Worm (Caenorhabditis elegans) whole organism, L4 larva: ENCODE data around the gene F40A3.7.

ENCODE experiments used
- lin-15B ChIP-seq: fragments of 150-350 bp; sonication (generic microtip); optimal IDR thresholded peaks from 3 replicates; lab custom pipeline; 2014; ENCODE audit warnings: missing biosample characterization, missing genetic modification characterization
- unc-62 ChIP-seq, 3 experiments: fragments of 150-350 bp in 1 of 3; sonication (generic microtip); optimal IDR thresholded peaks in 2 of 3; peaks in 1 of 3; 1 replicate in 1 of 3; 2 replicates in 2 of 3; lab custom pipeline; 2014 to 2017; ENCODE audit warnings: missing biosample characterization in 3 of 3, missing genetic modification characterization in 3 of 3, missing genetic modification reagents in 3 of 3, missing genotype in 1 of 3

DNA sequence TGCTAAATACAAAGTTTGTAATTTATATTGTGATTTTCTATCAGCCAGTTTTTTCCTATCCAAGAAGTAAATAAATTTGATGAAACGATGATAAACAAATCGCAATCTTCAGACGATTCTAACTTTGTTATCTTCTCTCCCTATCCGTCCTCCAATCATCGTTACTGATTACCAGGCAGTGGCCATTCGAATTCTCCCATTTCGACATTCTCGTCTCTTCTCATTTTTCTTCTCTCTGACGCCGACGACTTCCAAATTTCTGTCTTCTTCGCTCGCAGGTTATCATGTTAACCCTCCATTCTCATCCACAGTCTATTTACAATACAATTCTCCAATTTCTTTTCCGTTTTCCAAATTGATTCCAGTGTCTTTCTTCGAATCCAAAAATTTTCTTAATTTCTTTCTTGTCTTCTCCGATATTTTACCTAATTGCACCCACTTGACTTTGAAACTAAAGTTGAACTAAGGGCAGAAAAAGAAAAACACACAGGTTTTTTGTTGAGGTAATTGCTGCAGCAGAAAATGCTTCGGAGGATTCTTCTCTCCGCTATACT lies 21.2 kb downstream of the F40A3.7 start, which contains the start of gene F40A3.2:
- TF ChIP-seq unc-62 (GFP tag; optimal IDR thresholded peaks at IDR 0.05 in 1 of 2; lab: Kevin White, UChicago): no peak
- no peak for TF ChIP-seq unc-62 (tag; optimal IDR thresholded peaks at IDR 0.05; lab: Kevin White, UChicago)
- no peak for TF ChIP-seq lin-15B (tag; lab: Kevin White, UChicago)
